Worm (Caenorhabditis elegans): ENCODE measurements around the gene mrpl-12.

mrpl-12 gene

DNA sequence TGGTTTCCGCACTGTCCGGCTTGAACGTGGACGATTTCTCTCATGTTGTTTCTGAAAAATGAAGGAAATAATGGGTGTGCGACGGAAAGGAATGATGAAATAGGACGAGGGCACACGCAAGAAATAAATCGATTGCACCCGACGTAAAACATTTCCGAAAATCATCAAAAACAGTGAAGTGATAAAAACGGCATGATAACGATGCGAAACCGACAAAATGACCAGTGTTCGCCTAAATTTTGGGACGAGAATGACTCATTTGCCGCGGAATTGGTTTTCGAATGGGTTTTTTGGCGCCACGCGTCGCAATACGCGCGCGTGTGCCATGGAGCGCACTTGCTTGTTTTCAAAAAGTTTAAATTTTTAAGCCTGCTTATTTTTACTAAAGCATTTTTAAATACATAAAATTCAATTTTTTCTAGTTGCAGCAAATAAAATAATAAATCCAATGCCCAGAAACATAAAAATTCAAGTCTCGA lies 34.9 kb downstream of the mrpl-12 start, which contains the start of the genes tbb-1 and rib-2 (continued):
- TF ChIP-seq lag-1 (GFP tag; IDR thresholded peaks at IDR 0.05) (no peak), zim-3 (tag; optimal IDR thresholded peaks at IDR 0.05) (no peak), F23B12.7 (tag; optimal IDR thresholded peaks at IDR 0.05; ENCODE audit: insufficient read depth) (peak; percentile 93), ceh-79 (tag; optimal IDR thresholded peaks at IDR 0.05) (no peak), sdz-38 (tag; optimal IDR thresholded peaks at IDR 0.05) (no peak), F33H1.4 (GFP tag; IDR thresholded peaks at IDR 0.05) (peak; percentile 91), attf-5 (GFP tag; optimal IDR thresholded peaks at IDR 0.05) (peak; percentile 99), attf-3 (GFP tag; conservative IDR thresholded peaks at IDR 0.05) (peak; percentile 59), tbp1 (GFP tag; optimal IDR thresholded peaks at IDR 0.05) (peak; percentile 76), T07F8.4 (tag; optimal IDR thresholded peaks at IDR 0.05) (no peak), Y56A3A.18 (GFP tag; IDR thresholded peaks at IDR 0.05) (no peak), atf-7 (tag; optimal IDR thresholded peaks at IDR 0.05) (peak; percentile 29), B0035.1 (tag; optimal IDR thresholded peaks at IDR 0.05) (peak; percentile 17), ekl-4 (GFP tag; IDR thresholded peaks at IDR 0.05) (peak; percentile 96), xnd-1 (tag; optimal IDR thresholded peaks at IDR 0.05) (peak; percentile 99), F57C9.4 (tag; optimal IDR thresholded peaks at IDR 0.05) (no peak), D2030.7 (GFP tag; IDR thresholded peaks at IDR 0.05) (peak; percentile 99), nhr-90 (tag; optimal IDR thresholded peaks at IDR 0.05) (peak; percentile 82), F10E7.11 (tag; optimal IDR thresholded peaks at IDR 0.05) (no peak), ztf-28 (GFP tag; IDR thresholded peaks at IDR 0.05) (peak; percentile 93), pbrm-1 (GFP tag; IDR thresholded peaks at IDR 0.05) (peak; percentile 96), lsl-1 (GFP tag; optimal IDR thresholded peaks at IDR 0.05) (peak; percentile 92), hmg-20 (GFP tag; IDR thresholded peaks at IDR 0.05) (peak; percentile 57; the same call in 1 of the 2 replicates), snpc-4 (GFP tag; optimal IDR thresholded peaks at IDR 0.05) (peak; percentile 36), snpc-4 (tag; optimal IDR thresholded peaks at IDR 0.05) (peak; percentile 62 to 86 (median 79)), nhr-179 (tag; optimal IDR thresholded peaks at IDR 0.05) (no peak), bed-2 (GFP tag; IDR thresholded peaks at IDR 0.05) (peak; percentile 76), F22D6.2 (tag; optimal IDR thresholded peaks at IDR 0.05) (no peak), hmg-1.2 (GFP tag; IDR thresholded peaks at IDR 0.05) (peak; percentile 86), F52B5.7 (tag; optimal IDR thresholded peaks at IDR 0.05) (peak; percentile 44), lin-35 (GFP tag; optimal IDR thresholded peaks at IDR 0.05) (peak; percentile 15 to 88 (median 87)), aptf-2 (GFP tag; conservative IDR thresholded peaks at IDR 0.05) (peak; percentile 84), madf-3 (GFP tag; IDR thresholded peaks at IDR 0.05) (peak; percentile 97), madf-6 (GFP tag; IDR thresholded peaks at IDR 0.05) (peak; percentile 100), F39B2.1 (GFP tag; IDR thresholded peaks at IDR 0.05) (no peak), F57A8.1 (GFP tag; optimal IDR thresholded peaks at IDR 0.05) (no peak), T26A5.8 (tag; optimal IDR thresholded peaks at IDR 0.05) (no peak), mcd-1 (GFP tag; IDR thresholded peaks at IDR 0.05) (peak; percentile 98), chd-7 (tag; optimal IDR thresholded peaks at IDR 0.05) (peak; percentile 1), ceh-58 (GFP tag; IDR thresholded peaks at IDR 0.05) (no peak), zfh-2 (GFP tag; conservative IDR thresholded peaks at IDR 0.05) (peak; percentile 44; the same call in 1 of the 2 replicates), bed-1 (GFP tag; IDR thresholded peaks at IDR 0.05) (no peak), attf-6 (GFP tag; IDR thresholded peaks at IDR 0.05) (peak; percentile 87), gei-17 (GFP tag; optimal IDR thresholded peaks at IDR 0.05) (no peak), F55B11.4 (tag; optimal IDR thresholded peaks at IDR 0.05; ENCODE audit: borderline replicate concordance, insufficient read depth) (no peak), ztf-18 (tag; optimal IDR thresholded peaks at IDR 0.05) (peak; percentile 86), sea-2 (GFP tag; IDR thresholded peaks at IDR 0.05) (no peak), ztf-6 (GFP tag; IDR thresholded peaks at IDR 0.05) (peak; percentile 68; the same call in 1 of the 2 replicates), mxl-1 (tag; optimal IDR thresholded peaks at IDR 0.05) (no peak)
